Worm (Caenorhabditis elegans) whole organism, young adult: ENCODE data around the gene mul-1.
"Not testable (repeated sequence)": the region's sequence is repeated elsewhere in the genome, so short reads cannot be mapped to it uniquely, and the experiment has no call there.

Experiments
- F22D6.2 ChIP-seq: sonication (generic microtip); optimal IDR thresholded peaks from 2 replicates; lab custom pipeline; 2016; ENCODE audit warnings: mild to moderate bottlenecking, missing genetic modification characterization, missing compliant biosample characterization
- Y53G8AR.9 ChIP-seq: fragments of 200-800 bp; sonication (Bioruptor generic); conservative IDR thresholded peaks from 2 replicates; pipeline ENCODE4 v1.3.6; 2022; ENCODE audit warnings: missing genetic modification reagents, missing genetic modification characterization, missing compliant biosample characterization
- aptf-3 ChIP-seq: fragments of 200-800 bp; sonication (Bioruptor generic); IDR thresholded peaks from 2 replicates; pipeline ENCODE4 v1.3.6; 2022; ENCODE audit warnings: missing genetic modification characterization, missing compliant biosample characterization
- egrh-3 ChIP-seq: fragments of 200-800 bp; sonication (Bioruptor generic); IDR thresholded peaks from 2 replicates; pipeline ENCODE4 v1.3.6; 2022; ENCODE audit warnings: missing genetic modification reagents, missing genetic modification characterization, missing compliant biosample characterization
- lin-35 ChIP-seq, 3 experiments: fragments of 150-350 bp in 2 of 3; sonication (generic microtip) in 1 of 3; optimal IDR thresholded peaks; 2 replicates each; lab custom pipeline; 2014 to 2018; ENCODE audit warnings: missing biosample characterization in 3 of 3, missing genetic modification characterization in 3 of 3, missing genetic modification reagents in 3 of 3
- snpc-3.4 ChIP-seq: sonication (generic microtip); optimal IDR thresholded peaks from 2 replicates; lab custom pipeline; 2017; ENCODE audit warnings: missing genetic modification characterization, mild to moderate bottlenecking, missing compliant biosample characterization, antibody characterized with exemption, moderate library complexity, missing genotype, missing genetic modification reagents
- ztf-18 ChIP-seq: sonication (generic microtip); optimal IDR thresholded peaks from 2 replicates; lab custom pipeline; 2016; ENCODE audit warnings: missing genotype, mild to moderate bottlenecking, missing genetic modification characterization, missing compliant biosample characterization

ce11 chrIV:4125657-4126056, 2.7 kb upstream of the mul-1 start, which contains the start of gene F49F1.7:
- TF ChIP-seq egrh-3; snpc-3.4 (tag; lab: Kevin White, UChicago); ztf-18 (tag; lab: Kevin White, UChicago); aptf-3 (GFP tag; lab: Robert Waterston, UW); Y53G8AR.9 (GFP tag; lab: Robert Waterston, UW); lin-35 (GFP tag; optimal IDR thresholded peaks at IDR 0.05; lab: Kevin White, UChicago); F22D6.2 (tag; lab: Kevin White, UChicago): not testable (repeated sequence)
